Fruit fly (Drosophila melanogaster) whole organism, prepupa: ENCODE measurements around the gene CG3719.

Source experiments
- CG6163 ChIP-seq: fragments of 200-800 bp; sonication (Bioruptor generic); IDR thresholded peaks from 3 replicates; pipeline ENCODE4 v1.3.6; 2022; ENCODE audit warnings: missing biosample characterization, missing genetic modification characterization
- Ets21C ChIP-seq: fragments of 200-800 bp; sonication (Bioruptor generic); optimal IDR thresholded peaks from 3 replicates; lab custom pipeline; 2016; ENCODE audit warnings: missing biosample characterization, missing genetic modification characterization
- Hr38 ChIP-seq: sonication (Bioruptor generic); optimal IDR thresholded peaks from 2 replicates; lab custom pipeline; 2016; ENCODE audit warnings: missing biosample characterization, missing genetic modification characterization
- Lpt ChIP-seq: fragments of 200-800 bp; sonication (Bioruptor generic); optimal IDR thresholded peaks from 3 replicates; lab custom pipeline; 2016; ENCODE audit warnings: missing biosample characterization, missing genetic modification characterization
- Met ChIP-seq: fragments of 200-800 bp; sonication (Bioruptor generic); optimal IDR thresholded peaks from 3 replicates; lab custom pipeline; 2016; ENCODE audit warnings: missing biosample characterization, missing genetic modification characterization
- OdsH ChIP-seq: fragments of 200-800 bp; sonication (Bioruptor generic); optimal IDR thresholded peaks from 3 replicates; lab custom pipeline; 2016; ENCODE audit warnings: missing biosample characterization, missing genetic modification characterization
- Sox102F ChIP-seq: fragments of 200-800 bp; sonication (Bioruptor generic); optimal IDR thresholded peaks from 2 replicates; lab custom pipeline; 2016; ENCODE audit warnings: missing biosample characterization, mild to moderate bottlenecking, missing genetic modification characterization
- esn ChIP-seq: fragments of 200-800 bp; sonication (Bioruptor generic); optimal IDR thresholded peaks from 2 replicates; lab custom pipeline; 2016; ENCODE audit warnings: missing biosample characterization, mild to moderate bottlenecking, missing genetic modification characterization, moderate library complexity
- fd85E ChIP-seq: fragments of 200-800 bp; sonication (Bioruptor generic); optimal IDR thresholded peaks from 3 replicates; lab custom pipeline; 2016; ENCODE audit warnings: missing biosample characterization, missing genetic modification characterization
- net ChIP-seq: fragments of 200-800 bp; sonication (Bioruptor generic); optimal IDR thresholded peaks from 3 replicates; lab custom pipeline; 2016; ENCODE audit warnings: missing biosample characterization, missing genetic modification characterization
- vri ChIP-seq: fragments of 200-800 bp; sonication (Bioruptor generic); optimal IDR thresholded peaks from 3 replicates; lab custom pipeline; 2016; ENCODE audit warnings: missing biosample characterization, mild to moderate bottlenecking, missing genetic modification characterization

DNA sequence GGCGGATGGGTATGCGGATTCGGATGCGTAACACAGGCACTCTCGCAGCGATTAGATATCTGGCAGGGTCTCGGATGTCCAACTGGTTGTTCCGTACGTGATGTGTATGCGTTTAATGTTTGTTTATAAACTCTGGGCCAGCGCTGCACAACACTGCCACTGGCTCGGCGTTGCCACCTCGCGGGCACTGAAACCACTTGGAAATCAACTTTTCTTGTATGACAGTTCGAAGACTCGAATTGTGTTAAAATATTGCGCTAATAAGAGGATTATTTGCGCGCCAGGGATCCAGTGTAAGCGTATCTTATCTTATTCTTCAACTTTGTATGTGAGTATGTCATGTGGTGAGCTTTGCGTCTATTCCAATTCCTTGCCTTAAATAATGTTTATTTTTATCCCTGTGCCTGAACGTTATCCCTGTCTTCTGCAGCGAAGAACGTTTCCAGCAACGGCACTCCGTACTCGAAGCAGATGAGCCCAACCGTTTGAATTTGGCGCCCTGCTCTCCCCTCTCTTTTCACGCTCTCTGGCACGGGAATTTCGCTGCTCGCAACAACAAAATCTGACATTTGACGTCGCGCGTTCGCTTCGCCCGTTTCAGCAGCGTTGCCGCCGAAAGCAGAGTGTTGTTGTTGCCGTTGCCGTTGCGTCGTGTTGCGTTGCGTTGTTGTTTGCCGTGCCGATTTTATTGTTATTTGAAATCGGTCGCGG is at the start of gene CG3719, which contains the start of gene CG32813:
- TF ChIP-seq Met (GFP tag; lab: Kevin White, UChicago) (no peak), vri (GFP tag; lab: Kevin White, UChicago) (peak; percentile 32), OdsH (GFP tag; lab: Kevin White, UChicago) (no peak), fd85E (GFP tag; lab: Kevin White, UChicago) (no peak), Lpt (GFP tag; lab: Kevin White, UChicago) (no peak), esn (GFP tag; lab: Kevin White, UChicago) (peak; percentile 44), CG6163 (GFP tag; lab: Robert Waterston, UW) (no peak; the same call in 2 of the 3 replicates), net (GFP tag; lab: Kevin White, UChicago) (no peak), Sox102F (GFP tag; lab: Kevin White, UChicago) (no peak), Ets21C (GFP tag; lab: Kevin White, UChicago) (no peak), Hr38 (GFP tag; lab: Kevin White, UChicago) (no peak)
